Worm (Caenorhabditis elegans): Measurements from ENCODE around the gene sqv-3.

- no peak for TF ChIP-seq unc-86 (tag; optimal IDR thresholded peaks at IDR 0.05)
- no peak for TF ChIP-seq tbx-2 (tag; optimal IDR thresholded peaks at IDR 0.05)
- TF ChIP-seq npax-4 (tag; optimal IDR thresholded peaks at IDR 0.05), result no peak
Measured at ce11 chrIII:9747133-9747532, 33.0 kb downstream of the sqv-3 start, which contains the start of the genes iff-1 and cdk-1.
